Fruit fly (Drosophila melanogaster) whole organism, pupa: ENCODE data around the gene Cubn2.

Experiments
- CG12605 ChIP-seq: fragments of 200-800 bp; sonication (Bioruptor generic); IDR thresholded peaks from 2 replicates; pipeline ENCODE4 v1.3.6; 2022; ENCODE audit warnings: missing biosample characterization, missing genetic modification characterization
- CG13204 ChIP-seq: fragments of 200-800 bp; sonication (Bioruptor generic); optimal IDR thresholded peaks from 2 replicates; lab custom pipeline; 2018; ENCODE audit warnings: missing biosample characterization, mild to moderate bottlenecking, missing genetic modification characterization, moderate library complexity
- CG14655 ChIP-seq: fragments of 200-800 bp; sonication (Bioruptor generic); optimal IDR thresholded peaks from 3 replicates; lab custom pipeline; 2017; ENCODE audit warnings: mild to moderate bottlenecking, missing biosample characterization, missing genetic modification reagents, missing genetic modification characterization
- CG34367 ChIP-seq: fragments of 200-800 bp; sonication (Bioruptor generic); optimal IDR thresholded peaks from 2 replicates; lab custom pipeline; 2018; ENCODE audit warnings: missing biosample characterization, mild to moderate bottlenecking, missing genetic modification characterization
- CG8301 ChIP-seq: fragments of 200-800 bp; sonication (Bioruptor generic); optimal IDR thresholded peaks from 2 replicates; lab custom pipeline; 2018; ENCODE audit warnings: missing biosample characterization, mild to moderate bottlenecking, missing genetic modification characterization
- D1 ChIP-seq: fragments of 200-800 bp; sonication (Bioruptor generic); optimal IDR thresholded peaks from 2 replicates; lab custom pipeline; 2018; ENCODE audit warnings: missing biosample characterization, mild to moderate bottlenecking, missing genetic modification characterization, moderate library complexity
- Pif1A ChIP-seq: fragments of 200-800 bp; sonication (Bioruptor generic); optimal IDR thresholded peaks from 3 replicates; lab custom pipeline; 2016; ENCODE audit warnings: missing biosample characterization, missing genetic modification characterization
- Snoo ChIP-seq: fragments of 200-800 bp; sonication (Bioruptor generic); optimal IDR thresholded peaks from 3 replicates; lab custom pipeline; 2017; ENCODE audit warnings: missing biosample characterization, mild to moderate bottlenecking, missing genetic modification characterization, inconsistent platforms
- fd96Ca ChIP-seq: fragments of 200-800 bp; sonication (Bioruptor generic); IDR thresholded peaks from 3 replicates; pipeline ENCODE4 v1.3.6; 2022; ENCODE audit warnings: missing biosample characterization, missing genetic modification characterization

DNA sequence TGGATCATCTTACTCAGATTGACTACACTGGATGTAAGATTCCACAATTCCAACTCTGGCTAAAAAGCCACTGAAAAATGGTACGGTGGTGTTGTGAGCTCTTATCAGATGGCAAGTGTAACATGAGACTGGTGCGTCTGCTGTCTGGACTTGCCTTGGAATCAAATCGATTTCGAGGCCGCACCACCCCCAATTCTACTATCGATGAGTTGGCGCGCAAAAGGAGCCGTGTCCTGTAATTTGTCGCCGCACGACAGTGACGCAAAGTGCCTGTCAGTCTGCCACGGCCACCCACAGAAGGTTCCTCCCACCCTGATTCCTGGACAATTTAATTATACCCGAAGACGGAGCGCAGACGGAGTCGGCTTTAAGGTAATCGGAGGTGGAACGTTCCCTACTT, 48.0 kb downstream of the Cubn2 start:
- TF ChIP-seq Snoo (tag; lab: Kevin White, UChicago), result no peak
- no peak for TF ChIP-seq CG14655 (GFP tag; lab: Kevin White, UChicago)
- TF ChIP-seq fd96Ca, result no peak
- TF ChIP-seq CG12605 (GFP tag; lab: Robert Waterston, UW), result no peak
- TF ChIP-seq CG8301 (tag; lab: Kevin White, UChicago), result no peak
- TF ChIP-seq D1 (tag; lab: Kevin White, UChicago), result no peak
- no peak for TF ChIP-seq CG13204 (GFP tag; lab: Kevin White, UChicago)
- TF ChIP-seq Pif1A (GFP tag; lab: Kevin White, UChicago), result no peak
- TF ChIP-seq CG34367, result no peak
